Fruit fly (Drosophila melanogaster) whole organism, pupa: ENCODE measurements around the gene CG34247.
A peak's percentile ranks its signal among the peaks of the same experiment; 100 is the strongest.

Experiments used
- CG10348 ChIP-seq: fragments of 200-800 bp; sonication (Bioruptor generic); IDR thresholded peaks from 2 replicates; pipeline ENCODE4 v1.3.6; 2022; ENCODE audit warnings: missing biosample characterization, missing genetic modification characterization
- CG12605 ChIP-seq: fragments of 200-800 bp; sonication (Bioruptor generic); IDR thresholded peaks from 2 replicates; pipeline ENCODE4 v1.3.6; 2022; ENCODE audit warnings: missing biosample characterization, missing genetic modification characterization
- CG13204 ChIP-seq: fragments of 200-800 bp; sonication (Bioruptor generic); optimal IDR thresholded peaks from 2 replicates; lab custom pipeline; 2018; ENCODE audit warnings: missing biosample characterization, mild to moderate bottlenecking, missing genetic modification characterization, moderate library complexity
- CG14655 ChIP-seq: fragments of 200-800 bp; sonication (Bioruptor generic); optimal IDR thresholded peaks from 3 replicates; lab custom pipeline; 2017; ENCODE audit warnings: mild to moderate bottlenecking, missing biosample characterization, missing genetic modification reagents, missing genetic modification characterization
- CG15710 ChIP-seq: fragments of 200-800 bp; sonication (Bioruptor generic); optimal IDR thresholded peaks from 2 replicates; lab custom pipeline; 2018; ENCODE audit warnings: missing biosample characterization, mild to moderate bottlenecking, missing genetic modification characterization, moderate library complexity
- CG17806 ChIP-seq: fragments of 200-800 bp; sonication (Bioruptor generic); optimal IDR thresholded peaks from 2 replicates; lab custom pipeline; 2018; ENCODE audit warnings: missing biosample characterization, mild to moderate bottlenecking, missing genetic modification characterization, moderate library complexity
- CG32121 ChIP-seq: fragments of 200-800 bp; sonication (Bioruptor generic); IDR thresholded peaks from 2 replicates; pipeline ENCODE4 v1.3.6; 2022; ENCODE audit warnings: missing biosample characterization, missing genetic modification characterization
- CG34367 ChIP-seq: fragments of 200-800 bp; sonication (Bioruptor generic); optimal IDR thresholded peaks from 2 replicates; lab custom pipeline; 2018; ENCODE audit warnings: missing biosample characterization, mild to moderate bottlenecking, missing genetic modification characterization
- CG4496 ChIP-seq: fragments of 200-800 bp; sonication (Bioruptor generic); IDR thresholded peaks from 3 replicates; pipeline ENCODE4 v1.3.6; 2022; ENCODE audit warnings: missing biosample characterization, missing genetic modification characterization
- CG8159 ChIP-seq: fragments of 200-800 bp; sonication (Bioruptor generic); optimal IDR thresholded peaks from 3 replicates; lab custom pipeline; 2018; ENCODE audit warnings: missing biosample characterization, mild to moderate bottlenecking, missing genetic modification characterization, moderate library complexity
- CG8301 ChIP-seq: fragments of 200-800 bp; sonication (Bioruptor generic); optimal IDR thresholded peaks from 2 replicates; lab custom pipeline; 2018; ENCODE audit warnings: missing biosample characterization, mild to moderate bottlenecking, missing genetic modification characterization
- CG9948 ChIP-seq: fragments of 200-800 bp; sonication (Bioruptor generic); optimal IDR thresholded peaks from 2 replicates; lab custom pipeline; 2018; ENCODE audit warnings: missing biosample characterization, mild to moderate bottlenecking, missing genetic modification characterization, moderate library complexity
- D1 ChIP-seq: fragments of 200-800 bp; sonication (Bioruptor generic); optimal IDR thresholded peaks from 2 replicates; lab custom pipeline; 2018; ENCODE audit warnings: missing biosample characterization, mild to moderate bottlenecking, missing genetic modification characterization, moderate library complexity
- EcR ChIP-seq: fragments of 200-800 bp; sonication (Bioruptor generic); optimal IDR thresholded peaks from 3 replicates; lab custom pipeline; 2019; ENCODE audit warnings: missing biosample characterization, missing genetic modification characterization, mild to moderate bottlenecking, moderate library complexity, missing genetic modification reagents
- Ets98B ChIP-seq: fragments of 200-800 bp; sonication (Bioruptor generic); IDR thresholded peaks from 2 replicates; pipeline ENCODE4 v1.3.6; 2022; ENCODE audit warnings: missing biosample characterization, missing genetic modification characterization
- Pif1A ChIP-seq: fragments of 200-800 bp; sonication (Bioruptor generic); optimal IDR thresholded peaks from 3 replicates; lab custom pipeline; 2016; ENCODE audit warnings: missing biosample characterization, missing genetic modification characterization
- Pif1B ChIP-seq: fragments of 200-800 bp; sonication (Bioruptor generic); optimal IDR thresholded peaks from 3 replicates; lab custom pipeline; 2016; ENCODE audit warnings: missing biosample characterization, missing genetic modification characterization
- Snoo ChIP-seq: fragments of 200-800 bp; sonication (Bioruptor generic); optimal IDR thresholded peaks from 3 replicates; lab custom pipeline; 2017; ENCODE audit warnings: missing biosample characterization, mild to moderate bottlenecking, missing genetic modification characterization, inconsistent platforms
- fd96Ca ChIP-seq: fragments of 200-800 bp; sonication (Bioruptor generic); IDR thresholded peaks from 3 replicates; pipeline ENCODE4 v1.3.6; 2022; ENCODE audit warnings: missing biosample characterization, missing genetic modification characterization
- gl ChIP-seq: fragments of 200-800 bp; sonication (Bioruptor generic); optimal IDR thresholded peaks from 2 replicates; lab custom pipeline; 2018; ENCODE audit warnings: missing biosample characterization, mild to moderate bottlenecking, missing genetic modification characterization
- rn ChIP-seq: fragments of 200-800 bp; sonication (Bioruptor generic); IDR thresholded peaks from 2 replicates; pipeline ENCODE4 v1.3.6; 2022; ENCODE audit warnings: missing biosample characterization, missing genetic modification characterization

Gene CG34247

dm6 chr3L:16286258-16286657 lies 24.9 kb upstream of the CG34247 start:
- TF ChIP-seq CG4496 (GFP tag; lab: Robert Waterston, UW), result no peak
- TF ChIP-seq Pif1A (GFP tag; lab: Kevin White, UChicago), result peak; percentile 65
- TF ChIP-seq gl (tag; lab: Kevin White, UChicago), result peak; percentile 53
- peak; percentile 62 for TF ChIP-seq D1 (tag; lab: Kevin White, UChicago)
- no peak for TF ChIP-seq rn (GFP tag; lab: Robert Waterston, UW)
- TF ChIP-seq CG32121 (GFP tag; lab: Robert Waterston, UW), result no peak
- no peak for TF ChIP-seq Ets98B (GFP tag; lab: Robert Waterston, UW)
- peak; percentile 76 for TF ChIP-seq CG17806
- TF ChIP-seq CG13204 (GFP tag; lab: Kevin White, UChicago), result peak; percentile 33
- peak; percentile 67 for TF ChIP-seq CG34367 (tag; lab: Kevin White, UChicago)
- TF ChIP-seq CG10348 (GFP tag; lab: Robert Waterston, UW), result no peak
- peak; percentile 87 for TF ChIP-seq EcR
- TF ChIP-seq CG8301 (tag; lab: Kevin White, UChicago), result no peak
- peak; percentile 86 for TF ChIP-seq CG15710 (tag; lab: Kevin White, UChicago)
- TF ChIP-seq Snoo (tag; lab: Kevin White, UChicago), result peak; percentile 7
- no peak for TF ChIP-seq fd96Ca (GFP tag; lab: Robert Waterston, UW)
- peak; percentile 89 for TF ChIP-seq CG8159 (tag; lab: Kevin White, UChicago)
- peak; percentile 56 for TF ChIP-seq Pif1B (GFP tag; lab: Kevin White, UChicago)
- peak; percentile 27 for TF ChIP-seq CG14655
- TF ChIP-seq CG9948, result peak; percentile 70
- no peak for TF ChIP-seq CG12605

- TF ChIP-seq CG17806 (peak; percentile 33), Snoo (tag; lab: Kevin White, UChicago) (no peak), CG12605 (no peak), CG13204 (GFP tag; lab: Kevin White, UChicago) (no peak), D1 (tag; lab: Kevin White, UChicago) (no peak), fd96Ca (GFP tag; lab: Robert Waterston, UW) (no peak), CG15710 (tag; lab: Kevin White, UChicago) (peak; percentile 29), CG10348 (GFP tag; lab: Robert Waterston, UW) (no peak), CG14655 (peak; percentile 17), Ets98B (GFP tag; lab: Robert Waterston, UW) (no peak), Pif1A (GFP tag; lab: Kevin White, UChicago) (no peak), CG9948 (peak; percentile 52), gl (tag; lab: Kevin White, UChicago) (no peak), CG8159 (tag; lab: Kevin White, UChicago) (peak; percentile 55), rn (GFP tag; lab: Robert Waterston, UW) (no peak), CG4496 (GFP tag; lab: Robert Waterston, UW) (0 out of 3 replicates have a peak, but pooled peaks have one; percentile 17), CG34367 (tag; lab: Kevin White, UChicago) (peak; percentile 1), CG32121 (GFP tag; lab: Robert Waterston, UW) (no peak), Pif1B (GFP tag; lab: Kevin White, UChicago) (no peak), EcR (no peak), CG8301 (tag; lab: Kevin White, UChicago) (no peak)
These were observed 24.0 kb upstream of the CG34247 start, which contains the start of gene CG13047 for dm6 chr3L:16285346-16285911. Gene CG13047, minus strand, starts transcription at chr3L:16285396.

dm6 chr3L:16283821-16284220 lies 22.4 kb upstream of the CG34247 start, which contains the start of gene CG13048:
Gene CG13048, minus strand, starts transcription at chr3L:16283921.
- TF ChIP-seq Ets98B (GFP tag; lab: Robert Waterston, UW), result no peak
- TF ChIP-seq CG17806, result no peak
- 0 out of 2 replicates have a peak, but pooled peaks have one; percentile 16 for TF ChIP-seq CG10348 (GFP tag; lab: Robert Waterston, UW)

DNA sequence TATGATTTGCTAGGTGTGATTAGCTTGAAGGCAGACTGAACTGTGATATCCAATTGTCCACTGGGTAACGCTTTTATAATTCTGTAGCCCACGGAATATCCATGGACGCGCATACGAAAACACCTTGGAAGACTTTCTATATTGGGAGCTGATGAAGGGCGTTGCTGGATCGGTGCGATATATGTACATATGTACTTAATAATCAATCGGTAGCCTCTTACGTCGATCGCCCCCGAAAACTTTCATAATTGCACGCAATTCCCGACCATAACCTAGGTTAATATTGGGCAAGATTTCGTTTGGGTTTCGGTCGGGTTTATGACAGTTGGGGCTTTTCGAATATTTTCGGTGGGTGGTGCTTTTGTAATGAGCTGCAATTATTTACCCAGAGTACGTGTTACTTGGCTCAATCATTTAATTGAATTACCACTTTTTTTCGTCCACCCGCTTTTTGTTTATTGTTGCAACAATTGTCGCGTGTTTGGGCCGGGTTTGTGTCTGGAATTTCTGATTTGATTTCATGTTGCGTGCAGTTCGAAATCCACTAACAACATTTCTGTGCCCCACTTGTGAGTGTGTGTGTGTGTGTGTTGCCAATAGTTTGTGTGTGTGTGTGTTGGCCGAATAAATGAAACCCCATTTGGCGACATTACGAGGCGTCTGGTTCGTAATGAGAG lies 20.6 kb upstream of the CG34247 start, which contains the start of gene CG13049:
TSS of gene CG13049 (minus strand) at position 51 of the 677 bp plus-strand sequence.
- TF ChIP-seq CG8159 (tag; lab: Kevin White, UChicago) (no peak), CG32121 (GFP tag; lab: Robert Waterston, UW) (no peak), CG14655 (no peak), rn (GFP tag; lab: Robert Waterston, UW) (no peak), CG9948 (no peak), Pif1B (GFP tag; lab: Kevin White, UChicago) (no peak), CG12605 (no peak), Snoo (tag; lab: Kevin White, UChicago) (no peak), CG13204 (GFP tag; lab: Kevin White, UChicago) (no peak), CG15710 (tag; lab: Kevin White, UChicago) (no peak), Pif1A (GFP tag; lab: Kevin White, UChicago) (no peak), fd96Ca (GFP tag; lab: Robert Waterston, UW) (no peak), CG4496 (GFP tag; lab: Robert Waterston, UW) (no peak), EcR (no peak)

- TF ChIP-seq EcR (peak; percentile 96), CG12605 (no peak), Pif1A (GFP tag; lab: Kevin White, UChicago) (no peak)
These were observed 18.6 kb upstream of the CG34247 start, which contains the start of gene CG13064 for dm6 chr3L:16279987-16280454. Gene CG13064, plus strand, starts transcription at chr3L:16280404.
